Worm (Caenorhabditis elegans) whole organism, L4 larva: ENCODE data around the gene lys-8.
A peak's percentile ranks its signal among the peaks of the same experiment; 100 is the strongest.

ENCODE experiments used
- D1046.2 ChIP-seq: fragments of 200-800 bp; sonication (Bioruptor generic); IDR thresholded peaks from 2 replicates; pipeline ENCODE4 v1.3.6; 2022; ENCODE audit warnings: missing genetic modification characterization, missing compliant biosample characterization
- F37D6.2 ChIP-seq: sonication (generic microtip); optimal IDR thresholded peaks from 2 replicates; lab custom pipeline; 2016; ENCODE audit warnings: mild to moderate bottlenecking, missing genetic modification characterization, missing compliant biosample characterization
- Y105C5A.15 ChIP-seq: fragments of 200-800 bp; sonication (Bioruptor generic); IDR thresholded peaks from 2 replicates; pipeline ENCODE4 v1.3.6; 2022; ENCODE audit warnings: missing genetic modification characterization, missing compliant biosample characterization
- Y48G9A.11 ChIP-seq: fragments of 200-800 bp; sonication (Bioruptor generic); IDR thresholded peaks from 2 replicates; pipeline ENCODE4 v1.3.6; 2022; ENCODE audit warnings: missing genetic modification reagents, missing genetic modification characterization, missing compliant biosample characterization
- Y75B8A.6 ChIP-seq: fragments of 200-800 bp; sonication (Bioruptor generic); IDR thresholded peaks from 2 replicates; pipeline ENCODE4 v1.3.6; 2022; ENCODE audit warnings: missing genetic modification reagents, missing genetic modification characterization, missing compliant biosample characterization
- ZK546.5 ChIP-seq, 2 experiments: sonication (generic microtip); optimal IDR thresholded peaks; 2 replicates each; lab custom pipeline; 2017; ENCODE audit warnings: missing biosample characterization in 2 of 2, missing genetic modification characterization in 2 of 2
- aha-1 ChIP-seq: fragments of 150-350 bp; peaks from one replicate; lab custom pipeline; 2014; ENCODE audit warnings: missing biosample characterization, missing genetic modification characterization
- aly-2 ChIP-seq: sonication (generic microtip); optimal IDR thresholded peaks from 2 replicates; lab custom pipeline; 2018; ENCODE audit warnings: missing biosample characterization, missing genetic modification characterization
- ama-1 ChIP-seq: fragments of 150-350 bp; optimal IDR thresholded peaks from 2 replicates; lab custom pipeline; 2014; ENCODE audit warnings: inconsistent platforms, mixed read lengths
- arid-1 ChIP-seq: fragments of 200-800 bp; sonication (Bioruptor generic); conservative IDR thresholded peaks from 2 replicates; pipeline ENCODE4 v1.3.6; 2022; ENCODE audit warnings: missing genetic modification reagents, missing genetic modification characterization, missing compliant biosample characterization
- ceh-28 ChIP-seq: fragments of 150-350 bp; optimal IDR thresholded peaks from 2 replicates; lab custom pipeline; 2014; ENCODE audit warnings: missing biosample characterization, missing genetic modification reagents, missing genetic modification characterization
- ceh-44 ChIP-seq: fragments of 200-800 bp; sonication (Bioruptor generic); IDR thresholded peaks from 2 replicates; pipeline ENCODE4 v1.3.6; 2022; ENCODE audit warnings: missing genetic modification reagents, missing genetic modification characterization, missing compliant biosample characterization
- ceh-62 ChIP-seq: sonication (generic microtip); optimal IDR thresholded peaks from 2 replicates; lab custom pipeline; 2017; ENCODE audit warnings: missing biosample characterization, missing genetic modification characterization
- ceh-82 ChIP-seq: sonication (generic microtip); optimal IDR thresholded peaks from 2 replicates; lab custom pipeline; 2017; ENCODE audit warnings: missing biosample characterization, missing genetic modification characterization
- cey-2 ChIP-seq: sonication (generic microtip); optimal IDR thresholded peaks from 3 replicates; lab custom pipeline; 2017; ENCODE audit warnings: missing genetic modification characterization, mild to moderate bottlenecking, missing compliant biosample characterization, antibody characterized with exemption, borderline replicate concordance; ENCODE audit not compliant: insufficient read depth
- dpl-1 ChIP-seq: fragments of 150-350 bp; optimal IDR thresholded peaks from 2 replicates; lab custom pipeline; 2014; ENCODE audit warnings: missing biosample characterization, missing genetic modification reagents, missing genetic modification characterization
- duxl-1 ChIP-seq: sonication (generic microtip); optimal IDR thresholded peaks from 2 replicates; lab custom pipeline; 2016; ENCODE audit warnings: mild to moderate bottlenecking, missing genetic modification characterization, moderate library complexity, missing compliant biosample characterization; ENCODE audit not compliant: poor library complexity
- egl-27 ChIP-seq: sonication (generic microtip); optimal IDR thresholded peaks from 3 replicates; lab custom pipeline; 2017; ENCODE audit warnings: missing biosample characterization, missing genetic modification reagents, missing genetic modification characterization
- hif-1 ChIP-seq, 2 experiments: sonication (generic microtip); optimal IDR thresholded peaks; 2 replicates each; lab custom pipeline; 2016 to 2017; ENCODE audit warnings: missing compliant biosample characterization in 2 of 2, missing genetic modification characterization in 2 of 2, missing genetic modification reagents in 2 of 2, missing genotype in 2 of 2, mild to moderate bottlenecking in 1 of 2
- hlh-30 ChIP-seq: sonication (generic microtip); optimal IDR thresholded peaks from 2 replicates; lab custom pipeline; 2017; ENCODE audit warnings: antibody characterized with exemption, mild to moderate bottlenecking, missing genetic modification characterization, missing compliant biosample characterization; ENCODE audit not compliant: insufficient read depth
- lim-7 ChIP-seq: fragments of 200-800 bp; sonication (Bioruptor generic); IDR thresholded peaks from 2 replicates; pipeline ENCODE4 v1.3.6; 2022; ENCODE audit warnings: missing genetic modification characterization, missing compliant biosample characterization
- lin-1 ChIP-seq: fragments of 200-800 bp; sonication (Bioruptor generic); IDR thresholded peaks from 2 replicates; pipeline ENCODE4 v1.3.6; 2022; ENCODE audit warnings: missing genetic modification reagents, missing genetic modification characterization, missing compliant biosample characterization
- lin-29 ChIP-seq: fragments of 200-800 bp; sonication (Bioruptor generic); IDR thresholded peaks from 2 replicates; pipeline ENCODE4 v1.3.6; 2022; ENCODE audit warnings: missing genetic modification reagents, missing genetic modification characterization, missing compliant biosample characterization
- lin-38 ChIP-seq: fragments of 200-800 bp; sonication (Bioruptor generic); IDR thresholded peaks from 2 replicates; pipeline ENCODE4 v1.3.6; 2022; ENCODE audit warnings: missing genetic modification reagents, missing genetic modification characterization, missing compliant biosample characterization
- mep-1 ChIP-seq: fragments of 150-350 bp; sonication (generic microtip); optimal IDR thresholded peaks from 3 replicates; lab custom pipeline; 2014; ENCODE audit warnings: missing biosample characterization, missing genetic modification characterization
- mes-2 ChIP-seq: sonication (generic microtip); optimal IDR thresholded peaks from 2 replicates; lab custom pipeline; 2016; ENCODE audit warnings: missing genotype, mild to moderate bottlenecking, missing genetic modification characterization, missing compliant biosample characterization; ENCODE audit not compliant: poor library complexity, severe bottlenecking
- mxl-2 ChIP-seq: fragments of 200-800 bp; sonication (Bioruptor generic); conservative IDR thresholded peaks from 2 replicates; pipeline ENCODE4 v1.3.6; 2022; ENCODE audit warnings: missing genetic modification reagents, missing genetic modification characterization, missing compliant biosample characterization
- mxl-3 ChIP-seq: fragments of 200-800 bp; sonication (Bioruptor generic); optimal IDR thresholded peaks from 2 replicates; lab custom pipeline; 2018; ENCODE audit warnings: mild to moderate bottlenecking, missing genetic modification characterization, missing compliant biosample characterization
- nhr-10 ChIP-seq: fragments of 150-350 bp; optimal IDR thresholded peaks from 2 replicates; lab custom pipeline; 2014; ENCODE audit warnings: missing biosample characterization, missing genetic modification characterization
- nhr-102 ChIP-seq: sonication (generic microtip); optimal IDR thresholded peaks from 2 replicates; lab custom pipeline; 2016; ENCODE audit warnings: mild to moderate bottlenecking, missing genetic modification characterization, moderate library complexity, missing compliant biosample characterization
- nhr-11 ChIP-seq: fragments of 150-350 bp; optimal IDR thresholded peaks from 2 replicates; lab custom pipeline; 2014; ENCODE audit warnings: missing biosample characterization, missing genetic modification characterization
- nhr-111 ChIP-seq: fragments of 200-800 bp; sonication (Bioruptor generic); optimal IDR thresholded peaks from 2 replicates; lab custom pipeline; 2018; ENCODE audit warnings: mild to moderate bottlenecking, missing genetic modification characterization, missing compliant biosample characterization
- nhr-25 ChIP-seq: sonication (generic microtip); optimal IDR thresholded peaks from 2 replicates; lab custom pipeline; 2017; ENCODE audit warnings: missing genetic modification characterization, mild to moderate bottlenecking, missing compliant biosample characterization, antibody characterized with exemption, moderate library complexity, borderline replicate concordance; ENCODE audit not compliant: insufficient read depth
- nhr-28 ChIP-seq: fragments of 150-350 bp; optimal IDR thresholded peaks from 2 replicates; lab custom pipeline; 2014; ENCODE audit warnings: missing biosample characterization, missing genetic modification characterization
- nhr-41 ChIP-seq: fragments of 200-800 bp; sonication (Bioruptor generic); IDR thresholded peaks from 2 replicates; pipeline ENCODE4 v1.3.6; 2022; ENCODE audit warnings: missing genetic modification reagents, missing genetic modification characterization, missing compliant biosample characterization
- php-3 ChIP-seq: fragments of 200-800 bp; sonication (Bioruptor generic); IDR thresholded peaks from 2 replicates; pipeline ENCODE4 v1.3.6; 2022; ENCODE audit warnings: missing genetic modification reagents, missing genetic modification characterization, missing compliant biosample characterization
- pqm-1 ChIP-seq: sonication (generic microtip); optimal IDR thresholded peaks from 2 replicates; lab custom pipeline; 2017; ENCODE audit warnings: missing biosample characterization, missing genetic modification characterization
- saeg-2 ChIP-seq: fragments of 200-800 bp; sonication (Bioruptor generic); IDR thresholded peaks from 2 replicates; pipeline ENCODE4 v1.3.6; 2022; ENCODE audit warnings: missing genetic modification reagents, missing genetic modification characterization, missing compliant biosample characterization
- sdz-12 ChIP-seq: fragments of 200-800 bp; sonication (Bioruptor generic); optimal IDR thresholded peaks from 2 replicates; lab custom pipeline; 2018; ENCODE audit warnings: mild to moderate bottlenecking, missing genetic modification characterization, missing compliant biosample characterization
- set-16 ChIP-seq: fragments of 200-800 bp; sonication (Bioruptor generic); IDR thresholded peaks from 2 replicates; pipeline ENCODE4 v1.3.6; 2022; ENCODE audit warnings: missing genetic modification reagents, missing genetic modification characterization, missing compliant biosample characterization
- skn-1 ChIP-seq: fragments of 150-350 bp; optimal IDR thresholded peaks from 2 replicates; lab custom pipeline; 2014; ENCODE audit warnings: missing biosample characterization, missing genetic modification characterization
- snpc-1.2 ChIP-seq: fragments of 200-800 bp; sonication (Bioruptor generic); IDR thresholded peaks from 2 replicates; pipeline ENCODE4 v1.3.6; 2022; ENCODE audit warnings: missing genetic modification reagents, missing genetic modification characterization, missing compliant biosample characterization
- snpc-4 ChIP-seq: fragments of 150-350 bp; optimal IDR thresholded peaks from 2 replicates; lab custom pipeline; 2014; ENCODE audit warnings: missing biosample characterization, missing genetic modification characterization
- spr-3 ChIP-seq: fragments of 200-800 bp; sonication (Bioruptor generic); optimal IDR thresholded peaks from 2 replicates; lab custom pipeline; 2018; ENCODE audit warnings: mild to moderate bottlenecking, missing genetic modification characterization, missing compliant biosample characterization
- unc-130 ChIP-seq: sonication (generic microtip); optimal IDR thresholded peaks from 2 replicates; lab custom pipeline; 2016; ENCODE audit warnings: missing genetic modification reagents, missing genetic modification characterization, missing compliant biosample characterization
- unc-62 ChIP-seq, 3 experiments: fragments of 150-350 bp in 1 of 3; sonication (generic microtip); optimal IDR thresholded peaks in 2 of 3; peaks in 1 of 3; 1 replicate in 1 of 3; 2 replicates in 2 of 3; lab custom pipeline; 2014 to 2017; ENCODE audit warnings: missing biosample characterization in 3 of 3, missing genetic modification characterization in 3 of 3, missing genetic modification reagents in 3 of 3, missing genotype in 1 of 3
- zag-1 ChIP-seq: fragments of 150-350 bp; optimal IDR thresholded peaks from 2 replicates; lab custom pipeline; 2014; ENCODE audit warnings: missing biosample characterization, missing genetic modification characterization
- zip-11 ChIP-seq: fragments of 200-800 bp; sonication (Bioruptor generic); IDR thresholded peaks from 2 replicates; pipeline ENCODE4 v1.3.6; 2022; ENCODE audit warnings: missing genetic modification characterization, missing compliant biosample characterization
- ztf-7 ChIP-seq: fragments of 150-350 bp; optimal IDR thresholded peaks from 2 replicates; lab custom pipeline; 2014; ENCODE audit warnings: missing biosample characterization, missing genetic modification characterization

lys-8 gene

ce11 chrII:5543476-5544144, 42.4 kb upstream of the lys-8 start (continued):
- TF ChIP-seq ztf-7 (peak; percentile 92), F37D6.2 (tag; lab: Kevin White, UChicago) (peak; percentile 96), snpc-4 (tag; lab: Kevin White, UChicago) (peak; percentile 99), aly-2 (tag; lab: Kevin White, UChicago) (peak; percentile 87), spr-3 (GFP tag; lab: Kevin White, UChicago) (peak; percentile 99), ceh-82 (tag; lab: Kevin White, UChicago) (no peak), nhr-10 (tag; lab: Kevin White, UChicago) (peak; percentile 96), ceh-28 (peak; percentile 33), nhr-102 (tag; lab: Kevin White, UChicago) (peak; percentile 97), Y75B8A.6 (peak; percentile 76; the same call in 1 of the 2 replicates), Y105C5A.15 (GFP tag; lab: Robert Waterston, UW) (peak; percentile 83), nhr-25 (tag; lab: Kevin White, UChicago) (peak; percentile 97), cey-2 (peak; percentile 92), sdz-12 (GFP tag; lab: Kevin White, UChicago) (peak; percentile 94), hlh-30 (peak; percentile 94), ceh-62 (tag; lab: Kevin White, UChicago) (no peak), ZK546.5 (tag; optimal IDR thresholded peaks at IDR 0.05; lab: Kevin White, UChicago) (peak; percentile 44 to 74), set-16 (GFP tag; lab: Robert Waterston, UW) (peak; percentile 71), snpc-1.2 (peak; percentile 79), mxl-3 (GFP tag; lab: Kevin White, UChicago) (peak; percentile 90), lim-7 (GFP tag; lab: Robert Waterston, UW) (peak; percentile 78), aha-1 (tag; lab: Kevin White, UChicago) (peak; percentile 100), mes-2 (tag; lab: Kevin White, UChicago) (peak; percentile 97), lin-38 (GFP tag; lab: Robert Waterston, UW) (peak; percentile 90), D1046.2 (GFP tag; lab: Robert Waterston, UW) (peak; percentile 93), Y48G9A.11 (GFP tag; lab: Robert Waterston, UW) (peak; percentile 75), ceh-44 (GFP tag; lab: Robert Waterston, UW) (peak; percentile 94), unc-130 (GFP tag; lab: Kevin White, UChicago) (peak; percentile 34), mxl-2 (GFP tag; lab: Robert Waterston, UW) (peak; percentile 85; the same call in 1 of the 2 replicates), lin-1 (GFP tag; lab: Robert Waterston, UW) (peak; percentile 95), zip-11 (GFP tag; lab: Robert Waterston, UW) (0 out of 2 replicates have a peak, but pooled peaks have one; percentile 7), hif-1 (tag; optimal IDR thresholded peaks at IDR 0.05; lab: Kevin White, UChicago) (peak; percentile 69 to 89), zag-1 (peak; percentile 95), saeg-2 (GFP tag; lab: Robert Waterston, UW) (peak; percentile 95), duxl-1 (tag; lab: Kevin White, UChicago) (peak; percentile 96), nhr-11 (tag; lab: Kevin White, UChicago) (peak; percentile 98)

- TF ChIP-seq arid-1 (GFP tag; lab: Robert Waterston, UW) (peak; percentile 74), egl-27 (peak; percentile 48), ama-1 (lab: Kevin White, UChicago) (peak; percentile 99), lin-38 (GFP tag; lab: Robert Waterston, UW) (0 out of 2 replicates have a peak, but pooled peaks have one; percentile 4), duxl-1 (tag; lab: Kevin White, UChicago) (peak; percentile 46), nhr-28 (tag; lab: Kevin White, UChicago) (peak; percentile 71), nhr-41 (GFP tag; lab: Robert Waterston, UW) (peak; percentile 46; the same call in 1 of the 2 replicates), unc-62 (GFP tag; optimal IDR thresholded peaks at IDR 0.05 in 1 of 2; lab: Kevin White, UChicago) (peak in 1 of 2 experiments; percentile 95), unc-62 (tag; optimal IDR thresholded peaks at IDR 0.05; lab: Kevin White, UChicago) (no peak), nhr-111 (no peak), pqm-1 (tag; lab: Kevin White, UChicago) (no peak), unc-130 (GFP tag; lab: Kevin White, UChicago) (no peak), mep-1 (tag; lab: Kevin White, UChicago) (peak; percentile 76), skn-1 (tag; lab: Kevin White, UChicago) (no peak), lin-29 (no peak), php-3 (GFP tag; lab: Robert Waterston, UW) (peak; percentile 36; the same call in 1 of the 2 replicates), snpc-4 (tag; lab: Kevin White, UChicago) (peak; percentile 92), dpl-1 (GFP tag; lab: Kevin White, UChicago) (peak; percentile 57)
Measured at ce11 chrII:5544145-5544515, 41.8 kb upstream of the lys-8 start.
